Worm (Caenorhabditis elegans) whole organism, L3 larva: ENCODE results near the gene E02A10.4.

Experiments
- R02D3.7 ChIP-seq: fragments of 150-350 bp; optimal IDR thresholded peaks from 2 replicates; lab custom pipeline; 2014; ENCODE audit warnings: missing biosample characterization, missing genetic modification characterization
- aly-2 ChIP-seq: fragments of 150-350 bp; optimal IDR thresholded peaks from 2 replicates; lab custom pipeline; 2014; ENCODE audit warnings: missing biosample characterization, missing genetic modification characterization
- ama-1 ChIP-seq: fragments of 150-350 bp; optimal IDR thresholded peaks from 2 replicates; lab custom pipeline; 2018
- ceh-28 ChIP-seq: fragments of 150-350 bp; optimal IDR thresholded peaks from 2 replicates; lab custom pipeline; 2014; ENCODE audit warnings: missing biosample characterization, missing genetic modification reagents, missing genetic modification characterization
- ceh-82 ChIP-seq: fragments of 150-350 bp; optimal IDR thresholded peaks from 2 replicates; lab custom pipeline; 2014; ENCODE audit warnings: missing biosample characterization, missing genetic modification characterization
- ceh-9 ChIP-seq: sonication (generic microtip); optimal IDR thresholded peaks from 2 replicates; lab custom pipeline; 2018; ENCODE audit warnings: missing biosample characterization, missing genetic modification characterization
- daf-12 ChIP-seq: fragments of 150-350 bp; optimal IDR thresholded peaks from 2 replicates; lab custom pipeline; 2014; ENCODE audit warnings: missing biosample characterization, missing genetic modification reagents, missing genetic modification characterization
- egl-27 ChIP-seq: sonication (generic microtip); optimal IDR thresholded peaks from 4 replicates; lab custom pipeline; 2017; ENCODE audit warnings: missing biosample characterization, missing genetic modification reagents, missing genetic modification characterization
- egl-5 ChIP-seq: fragments of 150-350 bp; optimal IDR thresholded peaks from 2 replicates; lab custom pipeline; 2017; ENCODE audit warnings: missing biosample characterization, missing genetic modification reagents, missing genetic modification characterization, inconsistent platforms
- elt-2 ChIP-seq: sonication (generic microtip); optimal IDR thresholded peaks from 2 replicates; lab custom pipeline; 2016; ENCODE audit warnings: missing genetic modification reagents, mild to moderate bottlenecking, missing genetic modification characterization, missing compliant biosample characterization
- elt-3 ChIP-seq, 3 experiments: fragments of 150-350 bp in 1 of 3; sonication (generic microtip) in 2 of 3; optimal IDR thresholded peaks; 2 replicates in 2 of 3; 4 replicates in 1 of 3; lab custom pipeline; 2014 to 2017; ENCODE audit warnings: missing biosample characterization in 3 of 3, missing genetic modification characterization in 3 of 3
- eor-1 ChIP-seq, 2 experiments: fragments of 150-350 bp; optimal IDR thresholded peaks; 2 replicates each; lab custom pipeline; 2014 to 2018; ENCODE audit warnings: missing biosample characterization in 2 of 2, missing genetic modification characterization in 2 of 2
- fkh-10 ChIP-seq: sonication (generic microtip); optimal IDR thresholded peaks from 2 replicates; lab custom pipeline; 2017; ENCODE audit warnings: missing biosample characterization, missing genetic modification reagents, missing genetic modification characterization
- fkh-2 ChIP-seq: fragments of 150-350 bp; optimal IDR thresholded peaks from 2 replicates; lab custom pipeline; 2014; ENCODE audit warnings: missing biosample characterization, missing genetic modification reagents, missing genetic modification characterization
- fos-1 ChIP-seq: fragments of 150-350 bp; optimal IDR thresholded peaks from 2 replicates; lab custom pipeline; 2014; ENCODE audit warnings: missing biosample characterization, missing genetic modification characterization
- hmg-11 ChIP-seq: sonication (generic microtip); optimal IDR thresholded peaks from 2 replicates; lab custom pipeline; 2016; ENCODE audit warnings: missing genetic modification characterization, missing compliant biosample characterization
- jun-1 ChIP-seq: fragments of 150-350 bp; optimal IDR thresholded peaks from 2 replicates; lab custom pipeline; 2014; ENCODE audit warnings: missing biosample characterization, missing genetic modification reagents, missing genetic modification characterization
- lin-15B ChIP-seq: fragments of 150-350 bp; optimal IDR thresholded peaks from 2 replicates; lab custom pipeline; 2014; ENCODE audit warnings: missing biosample characterization, missing genetic modification characterization
- lin-39 ChIP-seq: fragments of 150-350 bp; optimal IDR thresholded peaks from 2 replicates; lab custom pipeline; 2018; ENCODE audit warnings: missing biosample characterization, missing genetic modification reagents, missing genetic modification characterization
- lsy-12 ChIP-seq: sonication (generic microtip); optimal IDR thresholded peaks from 2 replicates; lab custom pipeline; 2016; ENCODE audit warnings: mild to moderate bottlenecking, missing genetic modification characterization, missing compliant biosample characterization
- mdl-1 ChIP-seq: fragments of 150-350 bp; optimal IDR thresholded peaks from 2 replicates; lab custom pipeline; 2014; ENCODE audit warnings: missing biosample characterization, missing genetic modification characterization
- mml-1 ChIP-seq: fragments of 150-350 bp; sonication (generic microtip); optimal IDR thresholded peaks from 3 replicates; lab custom pipeline; 2014; ENCODE audit warnings: missing biosample characterization, missing genetic modification characterization
- nhr-12 ChIP-seq: fragments of 150-350 bp; optimal IDR thresholded peaks from 2 replicates; lab custom pipeline; 2014; ENCODE audit warnings: missing biosample characterization, missing genetic modification characterization
- nhr-237 ChIP-seq: fragments of 150-350 bp; optimal IDR thresholded peaks from 2 replicates; lab custom pipeline; 2014; ENCODE audit warnings: missing biosample characterization, missing genetic modification characterization
- nhr-25 ChIP-seq: sonication (generic microtip); optimal IDR thresholded peaks from 2 replicates; lab custom pipeline; 2017; ENCODE audit warnings: missing biosample characterization, missing genetic modification characterization
- nhr-28 ChIP-seq: fragments of 150-350 bp; optimal IDR thresholded peaks from 2 replicates; lab custom pipeline; 2014; ENCODE audit warnings: missing biosample characterization, missing genetic modification characterization
- nhr-43 ChIP-seq: sonication (generic microtip); optimal IDR thresholded peaks from 2 replicates; lab custom pipeline; 2016; ENCODE audit warnings: mild to moderate bottlenecking, missing genetic modification characterization, missing compliant biosample characterization; ENCODE audit not compliant: poor library complexity, severe bottlenecking
- nhr-67 ChIP-seq: fragments of 150-350 bp; optimal IDR thresholded peaks from 2 replicates; lab custom pipeline; 2014; ENCODE audit warnings: missing biosample characterization, missing genetic modification characterization
- nhr-76 ChIP-seq: fragments of 150-350 bp; sonication (generic microtip); optimal IDR thresholded peaks from 5 replicates; lab custom pipeline; 2014; ENCODE audit warnings: missing biosample characterization, missing genetic modification characterization
- nhr-77 ChIP-seq: fragments of 150-350 bp; optimal IDR thresholded peaks from 2 replicates; lab custom pipeline; 2014; ENCODE audit warnings: missing biosample characterization, missing genetic modification characterization
- pqm-1 ChIP-seq: fragments of 150-350 bp; optimal IDR thresholded peaks from 2 replicates; lab custom pipeline; 2017; ENCODE audit warnings: missing biosample characterization, missing genetic modification characterization, inconsistent platforms
- sea-2 ChIP-seq: fragments of 150-350 bp; sonication (generic microtip); optimal IDR thresholded peaks from 4 replicates; lab custom pipeline; 2014; ENCODE audit warnings: missing biosample characterization, missing genetic modification reagents, missing genetic modification characterization
- skn-1 ChIP-seq: fragments of 150-350 bp; optimal IDR thresholded peaks from 2 replicates; lab custom pipeline; 2014; ENCODE audit warnings: missing biosample characterization, missing genetic modification characterization
- snpc-4 ChIP-seq: fragments of 150-350 bp; optimal IDR thresholded peaks from 2 replicates; lab custom pipeline; 2014; ENCODE audit warnings: missing biosample characterization, missing genetic modification characterization
- tbx-2 ChIP-seq: sonication (generic microtip); optimal IDR thresholded peaks from 2 replicates; lab custom pipeline; 2016; ENCODE audit warnings: mild to moderate bottlenecking, missing genetic modification characterization, missing compliant biosample characterization
- unc-39 ChIP-seq: sonication (generic microtip); optimal IDR thresholded peaks from 4 replicates; lab custom pipeline; 2017; ENCODE audit warnings: missing biosample characterization, missing genetic modification characterization
- unc-62 ChIP-seq: fragments of 150-350 bp; sonication (generic microtip); optimal IDR thresholded peaks from 4 replicates; lab custom pipeline; 2014; ENCODE audit warnings: missing biosample characterization, missing genetic modification reagents, missing genetic modification characterization
- ztf-11 ChIP-seq: fragments of 150-350 bp; optimal IDR thresholded peaks from 2 replicates; lab custom pipeline; 2014; ENCODE audit warnings: missing biosample characterization, missing genetic modification characterization
- ztf-4 ChIP-seq: fragments of 150-350 bp; optimal IDR thresholded peaks from 2 replicates; lab custom pipeline; 2014; ENCODE audit warnings: missing biosample characterization, missing genetic modification characterization

E02A10.4 gene

DNA sequence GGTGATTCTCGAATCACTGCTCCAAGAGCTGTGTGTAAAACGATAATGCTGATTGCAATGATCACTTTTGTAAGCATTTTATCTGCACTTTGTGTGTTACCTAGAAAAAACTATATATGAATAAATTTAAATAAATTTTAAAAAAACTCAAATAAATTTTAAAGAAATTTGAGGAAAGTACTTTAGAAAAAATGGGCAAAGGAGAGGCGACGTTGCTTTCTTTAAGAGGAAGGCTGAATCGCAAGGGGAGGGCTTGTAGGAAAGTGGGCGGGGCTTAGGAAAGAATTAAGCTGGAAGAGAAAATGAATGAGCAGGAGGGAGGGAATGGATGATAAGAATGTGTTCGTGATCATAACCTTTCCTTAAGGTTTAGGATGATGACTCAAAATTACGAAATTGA, at the start of gene E02A10.4:
Gene E02A10.4, minus strand, starts transcription at position 101 of the 400 bp plus-strand sequence.
- no peak for TF ChIP-seq ceh-9 (tag; lab: Kevin White, UChicago)
- TF ChIP-seq fos-1 = no peak
- no peak for TF ChIP-seq skn-1
- TF ChIP-seq nhr-25 (tag; lab: Kevin White, UChicago) = no peak
- TF ChIP-seq lsy-12 (tag; lab: Kevin White, UChicago) = no peak
- TF ChIP-seq lin-15B (tag; lab: Kevin White, UChicago) = no peak
- no peak for TF ChIP-seq nhr-43
- TF ChIP-seq mml-1 (tag; lab: Kevin White, UChicago) = no peak
- no peak for TF ChIP-seq ztf-11 (tag; lab: Kevin White, UChicago)
- TF ChIP-seq eor-1 (tag; optimal IDR thresholded peaks at IDR 0.05; lab: Kevin White, UChicago) = no peak
- TF ChIP-seq ceh-28 (tag; lab: Kevin White, UChicago) = no peak
- TF ChIP-seq fkh-10 (GFP tag; lab: Kevin White, UChicago) = no peak
- TF ChIP-seq ztf-4 (tag; lab: Kevin White, UChicago) = no peak
- TF ChIP-seq ceh-82 (tag; lab: Kevin White, UChicago) = no peak
- TF ChIP-seq egl-5 (tag; lab: Kevin White, UChicago) = no peak
- TF ChIP-seq fkh-2 (tag; lab: Kevin White, UChicago) = no peak

DNA sequence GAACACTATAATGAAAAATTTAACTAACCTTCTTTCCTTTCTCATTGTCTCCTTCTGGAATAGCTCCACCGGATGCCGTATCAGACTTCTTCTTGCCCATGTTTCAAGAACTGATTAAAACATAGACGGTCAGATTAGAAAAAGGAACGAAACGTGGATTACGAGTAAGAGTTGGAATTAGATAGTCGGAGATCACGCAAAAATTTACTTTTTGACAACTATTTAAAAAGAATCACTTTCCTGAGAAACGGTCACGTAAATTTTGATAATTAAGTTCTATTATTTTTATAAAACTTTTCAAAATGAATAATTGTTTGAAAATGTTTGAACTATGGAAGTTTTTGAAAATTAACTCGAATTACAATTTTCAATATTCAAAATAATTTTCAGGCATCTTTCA, 44.4 kb upstream of the E02A10.4 start, which contains the start of gene cyc-2.2:
Gene cyc-2.2, minus strand, starts transcription at position 101 of the 400 bp plus-strand sequence.
- TF ChIP-seq nhr-67 (tag; lab: Kevin White, UChicago) (no peak), nhr-28 (tag; lab: Kevin White, UChicago) (no peak), ceh-28 (tag; lab: Kevin White, UChicago) (no peak), nhr-77 (no peak), egl-5 (tag; lab: Kevin White, UChicago) (no peak), ztf-4 (tag; lab: Kevin White, UChicago) (no peak), pqm-1 (tag; lab: Kevin White, UChicago) (no peak), ceh-82 (tag; lab: Kevin White, UChicago) (no peak), elt-2 (tag; lab: Kevin White, UChicago) (no peak), elt-3 (tag; optimal IDR thresholded peaks at IDR 0.05; lab: Kevin White, UChicago) (no peak), eor-1 (tag; optimal IDR thresholded peaks at IDR 0.05; lab: Kevin White, UChicago) (no peak), jun-1 (no peak), fkh-10 (GFP tag; lab: Kevin White, UChicago) (no peak)

- TF ChIP-seq fkh-2 (tag; lab: Kevin White, UChicago) (no peak), R02D3.7 (tag; lab: Kevin White, UChicago) (no peak), lin-39 (no peak), unc-62 (no peak), sea-2 (GFP tag; lab: Kevin White, UChicago) (no peak), ama-1 (no peak), hmg-11 (tag; lab: Kevin White, UChicago) (no peak), egl-27 (tag; lab: Kevin White, UChicago) (no peak), nhr-237 (tag; lab: Kevin White, UChicago) (no peak), nhr-76 (tag; lab: Kevin White, UChicago) (no peak), nhr-12 (no peak), unc-39 (tag; lab: Kevin White, UChicago) (no peak), snpc-4 (tag; lab: Kevin White, UChicago) (no peak), elt-3 (tag; optimal IDR thresholded peaks at IDR 0.05; lab: Kevin White, UChicago) (no peak), nhr-28 (tag; lab: Kevin White, UChicago) (no peak), ceh-82 (tag; lab: Kevin White, UChicago) (no peak), daf-12 (tag; lab: Kevin White, UChicago) (no peak), mdl-1 (tag; lab: Kevin White, UChicago) (no peak), aly-2 (no peak), tbx-2 (tag; lab: Kevin White, UChicago) (no peak)
These were observed 43.3 kb upstream of the E02A10.4 start, which contains the start of gene cubn-1 for ce11 chrV:12611029-12611428. cubn-1 (plus strand) TSS chrV:12611329.
